In the genomic region with DNA sequence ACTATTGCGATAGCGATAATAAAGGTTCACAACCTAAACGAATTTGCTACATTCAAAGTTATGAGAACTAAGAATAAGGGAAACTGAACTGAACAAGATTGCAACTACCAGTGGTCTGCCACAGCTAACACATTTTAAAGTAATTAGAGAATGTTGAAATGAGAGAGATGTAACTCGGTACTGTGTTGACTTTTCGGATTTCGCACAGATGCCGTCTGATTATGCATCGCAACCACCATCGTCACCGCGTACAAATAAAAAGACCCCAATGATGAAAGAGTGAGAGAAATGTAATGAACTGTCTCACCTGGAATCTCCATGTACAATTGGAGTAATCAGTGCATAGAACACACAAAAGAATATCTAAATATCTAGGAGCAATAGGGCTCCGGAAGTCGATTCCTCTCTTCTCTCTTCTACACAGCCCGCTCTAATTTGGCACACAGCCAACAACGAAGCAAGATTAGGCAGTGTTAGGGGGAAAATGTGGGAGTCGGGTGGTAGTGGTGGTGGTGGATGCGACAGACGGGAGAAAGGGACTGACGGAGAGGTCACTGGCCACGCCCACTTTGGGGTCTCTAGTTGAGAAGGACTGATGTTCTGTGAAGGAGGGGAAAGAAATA, we compare ENCODE assay signal across 2 worm cellular contexts.
TF ChIP-seq lines count a peak whose summit lies in the region.

A gene (minus strand): TSS at position 507 of the 623 bp plus-strand sequence.

TF ChIP-seq in whole organism, L1 larva, 84 proteins besides CTCF, POLR2A, EP300 and RAD21 (continued from another document):
- TF ChIP-seq hlh-17 (GFP tag; optimal IDR thresholded peaks at IDR 0.05; lab: Kevin White, UChicago; ENCODE audit: borderline replicate concordance) (no peak), lin-35 (GFP tag; optimal IDR thresholded peaks at IDR 0.05; lab: Kevin White, UChicago) (no peak), ceh-82 (tag; optimal IDR thresholded peaks at IDR 0.05; lab: Kevin White, UChicago) (peak in 1 of 3 experiments; percentile 43), grh-1 (GFP tag; IDR thresholded peaks at IDR 0.05; lab: Robert Waterston, UW) (no peak), ama-1 (optimal IDR thresholded peaks at IDR 0.05; lab: Kevin White, UChicago) (no peak), tlp-1 (tag; optimal IDR thresholded peaks at IDR 0.05; lab: Kevin White, UChicago) (no peak), ceh-8 (GFP tag; optimal IDR thresholded peaks at IDR 0.05; lab: Kevin White, UChicago) (no peak), sox-4 (tag; optimal IDR thresholded peaks at IDR 0.05; lab: Kevin White, UChicago) (no peak), nhr-90 (tag; optimal IDR thresholded peaks at IDR 0.05; lab: Kevin White, UChicago; ENCODE audit: poor library complexity) (no peak), nhr-71 (tag; optimal IDR thresholded peaks at IDR 0.05; lab: Kevin White, UChicago) (no peak), rnt-1 (tag; optimal IDR thresholded peaks at IDR 0.05; lab: Kevin White, UChicago) (peak; percentile 4), pqm-1 (tag; optimal IDR thresholded peaks at IDR 0.05; lab: Kevin White, UChicago) (no peak), nhr-47 (tag; optimal IDR thresholded peaks at IDR 0.05; lab: Kevin White, UChicago) (peak; percentile 2), C16A3.4 (tag; optimal IDR thresholded peaks at IDR 0.05; lab: Kevin White, UChicago) (no peak), elt-3 (tag; optimal IDR thresholded peaks at IDR 0.05; lab: Kevin White, UChicago) (no peak), nhr-85 (tag; lab: Kevin White, UChicago) (no peak), tbx-2 (tag; optimal IDR thresholded peaks at IDR 0.05; lab: Kevin White, UChicago) (peak; percentile 15)
TF ChIP-seq in whole organism, L1 larva: peak in this region for 5.

TF ChIP-seq in whole organism, L4 larva, 104 proteins besides CTCF, POLR2A, EP300 and RAD21 (continued from another document):
- TF ChIP-seq unc-62 (GFP tag; optimal IDR thresholded peaks at IDR 0.05 in 1 of 2; lab: Kevin White, UChicago), result peak in 1 of 2 experiments; percentile 97
- no peak for TF ChIP-seq unc-62 (tag; optimal IDR thresholded peaks at IDR 0.05; lab: Kevin White, UChicago)
- TF ChIP-seq hlh-30 (tag; optimal IDR thresholded peaks at IDR 0.05; lab: Kevin White, UChicago; ENCODE audit: insufficient read depth), result no peak
